Worm (Caenorhabditis elegans): Measurements from ENCODE around the gene T05C12.11.

Gene T05C12.11

ce11 chrII:8177095-8177494 is 6.8 kb upstream of the T05C12.11 start, which contains the start of gene acr-14:
TSS of gene acr-14 (minus strand) at chrII:8177195.
- TF ChIP-seq let-607 (tag; optimal IDR thresholded peaks at IDR 0.05): no peak
- no peak for TF ChIP-seq zfh-2 (GFP tag; conservative IDR thresholded peaks at IDR 0.05)
- TF ChIP-seq tbx-9 (tag; optimal IDR thresholded peaks at IDR 0.05; ENCODE audit: borderline replicate concordance): no peak
- TF ChIP-seq lag-1 (GFP tag; IDR thresholded peaks at IDR 0.05): no peak
- TF ChIP-seq unc-62 (GFP tag; optimal IDR thresholded peaks at IDR 0.05): no peak
- TF ChIP-seq F39B2.1 (GFP tag; IDR thresholded peaks at IDR 0.05): no peak
- TF ChIP-seq F52B5.7 (tag; optimal IDR thresholded peaks at IDR 0.05): no peak
- no peak for TF ChIP-seq sea-2 (GFP tag; IDR thresholded peaks at IDR 0.05)
- TF ChIP-seq snpc-4 (GFP tag; optimal IDR thresholded peaks at IDR 0.05): no peak
- TF ChIP-seq snpc-4 (tag; optimal IDR thresholded peaks at IDR 0.05): no peak
- TF ChIP-seq fkh-3 (tag; optimal IDR thresholded peaks at IDR 0.05): no peak
- TF ChIP-seq madf-3 (GFP tag; IDR thresholded peaks at IDR 0.05): no peak
- no peak for TF ChIP-seq pha-4 (tag; optimal IDR thresholded peaks at IDR 0.05)
- no peak for TF ChIP-seq lsy-27 (tag; optimal IDR thresholded peaks at IDR 0.05; ENCODE audit: borderline replicate concordance, insufficient read depth)
- TF ChIP-seq F10E7.11 (tag; optimal IDR thresholded peaks at IDR 0.05): no peak
- TF ChIP-seq D2030.7 (GFP tag; IDR thresholded peaks at IDR 0.05): no peak

- TF ChIP-seq nhr-27 (tag; optimal IDR thresholded peaks at IDR 0.05) (no peak), sea-2 (GFP tag; IDR thresholded peaks at IDR 0.05) (no peak), lag-1 (GFP tag; IDR thresholded peaks at IDR 0.05) (no peak), nfyb-1 (GFP tag; IDR thresholded peaks at IDR 0.05) (no peak), F55B11.4 (tag; optimal IDR thresholded peaks at IDR 0.05; ENCODE audit: borderline replicate concordance, insufficient read depth) (no peak), snpc-1.3 (tag; optimal IDR thresholded peaks at IDR 0.05; ENCODE audit: insufficient read depth) (no peak), lsy-27 (tag; optimal IDR thresholded peaks at IDR 0.05; ENCODE audit: borderline replicate concordance, insufficient read depth) (no peak), Y67H2A.10 (GFP tag; conservative IDR thresholded peaks at IDR 0.05) (no peak), attf-3 (GFP tag; conservative IDR thresholded peaks at IDR 0.05) (no peak)
These were observed 3.9 kb upstream of the T05C12.11 start for ce11 chrII:8174148-8174547.

ce11 chrII:8173449-8173848 is 3.2 kb upstream of the T05C12.11 start, which contains the start of the genes decr-1.3 and T05C12.1:
TSS of gene decr-1.3 (minus strand) at chrII:8173549.
TSS of gene T05C12.1 (plus strand) at chrII:8173680.
- TF ChIP-seq let-607 (tag; optimal IDR thresholded peaks at IDR 0.05) (no peak), snpc-1.1 (tag; optimal IDR thresholded peaks at IDR 0.05; ENCODE audit: insufficient read depth) (no peak), ceh-79 (tag; optimal IDR thresholded peaks at IDR 0.05) (no peak), repo-1 (tag; optimal IDR thresholded peaks at IDR 0.05) (no peak), bed-2 (GFP tag; IDR thresholded peaks at IDR 0.05) (no peak), ceh-91 (GFP tag; IDR thresholded peaks at IDR 0.05) (no peak)

ce11 chrII:8169283-8169682 is 991 bp downstream of the T05C12.11 start, which contains the start of gene T05C12.15:
TSS of gene T05C12.15 (plus strand) at chrII:8169583.
- TF ChIP-seq aptf-3 (GFP tag; IDR thresholded peaks at IDR 0.05): no peak
- TF ChIP-seq nhr-27 (tag; optimal IDR thresholded peaks at IDR 0.05): no peak
- TF ChIP-seq ceh-91 (GFP tag; IDR thresholded peaks at IDR 0.05): no peak
- no peak for TF ChIP-seq ceh-100 (GFP tag; IDR thresholded peaks at IDR 0.05)
- no peak for TF ChIP-seq F22D6.2 (tag; optimal IDR thresholded peaks at IDR 0.05)
- TF ChIP-seq ets-4 (GFP tag; optimal IDR thresholded peaks at IDR 0.05): no peak
- no peak for TF ChIP-seq sdz-38 (tag; optimal IDR thresholded peaks at IDR 0.05)
- TF ChIP-seq rcor-1 (GFP tag; IDR thresholded peaks at IDR 0.05): no peak
- TF ChIP-seq mes-4 (tag; optimal IDR thresholded peaks at IDR 0.05): no peak
- no peak for TF ChIP-seq D2030.7 (GFP tag; IDR thresholded peaks at IDR 0.05)
- no peak for TF ChIP-seq mxl-1 (tag; optimal IDR thresholded peaks at IDR 0.05)
- no peak for TF ChIP-seq athp-1 (tag; optimal IDR thresholded peaks at IDR 0.05)
- TF ChIP-seq lin-26 (GFP tag; IDR thresholded peaks at IDR 0.05): no peak
- TF ChIP-seq ceh-58 (GFP tag; IDR thresholded peaks at IDR 0.05): no peak
- TF ChIP-seq madf-6 (GFP tag; IDR thresholded peaks at IDR 0.05): no peak
- TF ChIP-seq repo-1 (tag; optimal IDR thresholded peaks at IDR 0.05): no peak
- no peak for TF ChIP-seq tbp1 (GFP tag; optimal IDR thresholded peaks at IDR 0.05)
